Worm (Caenorhabditis elegans) whole organism, L3 larva: Measurements from ENCODE around the gene srw-71.

ENCODE experiments used
- R02D3.7 ChIP-seq: fragments of 150-350 bp; optimal IDR thresholded peaks from 2 replicates; lab custom pipeline; 2014; ENCODE audit warnings: missing biosample characterization, missing genetic modification characterization
- ZK546.5 ChIP-seq: sonication (generic microtip); optimal IDR thresholded peaks from 2 replicates; lab custom pipeline; 2017; ENCODE audit warnings: missing biosample characterization, missing genetic modification characterization
- ama-1 ChIP-seq: fragments of 150-350 bp; optimal IDR thresholded peaks from 2 replicates; lab custom pipeline; 2018
- ceh-16 ChIP-seq: sonication (generic microtip); optimal IDR thresholded peaks from 2 replicates; lab custom pipeline; 2017; ENCODE audit warnings: missing biosample characterization, missing genetic modification characterization
- ceh-82 ChIP-seq: fragments of 150-350 bp; optimal IDR thresholded peaks from 2 replicates; lab custom pipeline; 2014; ENCODE audit warnings: missing biosample characterization, missing genetic modification characterization
- ceh-9 ChIP-seq: sonication (generic microtip); optimal IDR thresholded peaks from 2 replicates; lab custom pipeline; 2018; ENCODE audit warnings: missing biosample characterization, missing genetic modification characterization
- daf-12 ChIP-seq: fragments of 150-350 bp; optimal IDR thresholded peaks from 2 replicates; lab custom pipeline; 2014; ENCODE audit warnings: missing biosample characterization, missing genetic modification reagents, missing genetic modification characterization
- egl-27 ChIP-seq: sonication (generic microtip); optimal IDR thresholded peaks from 4 replicates; lab custom pipeline; 2017; ENCODE audit warnings: missing biosample characterization, missing genetic modification reagents, missing genetic modification characterization
- egl-5 ChIP-seq: fragments of 150-350 bp; optimal IDR thresholded peaks from 2 replicates; lab custom pipeline; 2017; ENCODE audit warnings: missing biosample characterization, missing genetic modification reagents, missing genetic modification characterization, inconsistent platforms
- elt-2 ChIP-seq: sonication (generic microtip); optimal IDR thresholded peaks from 2 replicates; lab custom pipeline; 2016; ENCODE audit warnings: missing genetic modification reagents, mild to moderate bottlenecking, missing genetic modification characterization, missing compliant biosample characterization
- elt-3 ChIP-seq, 3 experiments: fragments of 150-350 bp in 1 of 3; sonication (generic microtip) in 2 of 3; optimal IDR thresholded peaks; 2 replicates in 2 of 3; 4 replicates in 1 of 3; lab custom pipeline; 2014 to 2017; ENCODE audit warnings: missing biosample characterization in 3 of 3, missing genetic modification characterization in 3 of 3
- fkh-2 ChIP-seq: fragments of 150-350 bp; optimal IDR thresholded peaks from 2 replicates; lab custom pipeline; 2014; ENCODE audit warnings: missing biosample characterization, missing genetic modification reagents, missing genetic modification characterization
- fos-1 ChIP-seq: fragments of 150-350 bp; optimal IDR thresholded peaks from 2 replicates; lab custom pipeline; 2014; ENCODE audit warnings: missing biosample characterization, missing genetic modification characterization
- hmg-11 ChIP-seq: sonication (generic microtip); optimal IDR thresholded peaks from 2 replicates; lab custom pipeline; 2016; ENCODE audit warnings: missing genetic modification characterization, missing compliant biosample characterization
- jun-1 ChIP-seq: fragments of 150-350 bp; optimal IDR thresholded peaks from 2 replicates; lab custom pipeline; 2014; ENCODE audit warnings: missing biosample characterization, missing genetic modification reagents, missing genetic modification characterization
- lin-15B ChIP-seq: fragments of 150-350 bp; optimal IDR thresholded peaks from 2 replicates; lab custom pipeline; 2014; ENCODE audit warnings: missing biosample characterization, missing genetic modification characterization
- lin-39 ChIP-seq: fragments of 150-350 bp; optimal IDR thresholded peaks from 2 replicates; lab custom pipeline; 2018; ENCODE audit warnings: missing biosample characterization, missing genetic modification reagents, missing genetic modification characterization
- lsy-12 ChIP-seq: sonication (generic microtip); optimal IDR thresholded peaks from 2 replicates; lab custom pipeline; 2016; ENCODE audit warnings: mild to moderate bottlenecking, missing genetic modification characterization, missing compliant biosample characterization
- mml-1 ChIP-seq: fragments of 150-350 bp; sonication (generic microtip); optimal IDR thresholded peaks from 3 replicates; lab custom pipeline; 2014; ENCODE audit warnings: missing biosample characterization, missing genetic modification characterization
- nfya-1 ChIP-seq: sonication (generic microtip); optimal IDR thresholded peaks from 2 replicates; lab custom pipeline; 2017; ENCODE audit warnings: missing genetic modification characterization, mild to moderate bottlenecking, missing compliant biosample characterization, antibody characterized with exemption, moderate library complexity; ENCODE audit not compliant: insufficient read depth
- nhr-237 ChIP-seq: fragments of 150-350 bp; optimal IDR thresholded peaks from 2 replicates; lab custom pipeline; 2014; ENCODE audit warnings: missing biosample characterization, missing genetic modification characterization
- nhr-43 ChIP-seq: sonication (generic microtip); optimal IDR thresholded peaks from 2 replicates; lab custom pipeline; 2016; ENCODE audit warnings: mild to moderate bottlenecking, missing genetic modification characterization, missing compliant biosample characterization; ENCODE audit not compliant: poor library complexity, severe bottlenecking
- nhr-67 ChIP-seq: fragments of 150-350 bp; optimal IDR thresholded peaks from 2 replicates; lab custom pipeline; 2014; ENCODE audit warnings: missing biosample characterization, missing genetic modification characterization
- nhr-76 ChIP-seq: fragments of 150-350 bp; sonication (generic microtip); optimal IDR thresholded peaks from 5 replicates; lab custom pipeline; 2014; ENCODE audit warnings: missing biosample characterization, missing genetic modification characterization
- nhr-77 ChIP-seq: fragments of 150-350 bp; optimal IDR thresholded peaks from 2 replicates; lab custom pipeline; 2014; ENCODE audit warnings: missing biosample characterization, missing genetic modification characterization
- pha-4 ChIP-seq: fragments of 150-350 bp; optimal IDR thresholded peaks from 2 replicates; lab custom pipeline; 2014; ENCODE audit warnings: missing biosample characterization, missing genetic modification reagents, missing genetic modification characterization
- pqm-1 ChIP-seq: fragments of 150-350 bp; optimal IDR thresholded peaks from 2 replicates; lab custom pipeline; 2017; ENCODE audit warnings: missing biosample characterization, missing genetic modification characterization, inconsistent platforms
- sea-2 ChIP-seq: fragments of 150-350 bp; sonication (generic microtip); optimal IDR thresholded peaks from 4 replicates; lab custom pipeline; 2014; ENCODE audit warnings: missing biosample characterization, missing genetic modification reagents, missing genetic modification characterization
- skn-1 ChIP-seq: fragments of 150-350 bp; optimal IDR thresholded peaks from 2 replicates; lab custom pipeline; 2014; ENCODE audit warnings: missing biosample characterization, missing genetic modification characterization
- snpc-4 ChIP-seq: fragments of 150-350 bp; optimal IDR thresholded peaks from 2 replicates; lab custom pipeline; 2014; ENCODE audit warnings: missing biosample characterization, missing genetic modification characterization
- tbx-2 ChIP-seq: sonication (generic microtip); optimal IDR thresholded peaks from 2 replicates; lab custom pipeline; 2016; ENCODE audit warnings: mild to moderate bottlenecking, missing genetic modification characterization, missing compliant biosample characterization
- zag-1 ChIP-seq: fragments of 150-350 bp; optimal IDR thresholded peaks from 2 replicates; lab custom pipeline; 2014; ENCODE audit warnings: missing biosample characterization, missing genetic modification characterization

The srw-71 gene

DNA sequence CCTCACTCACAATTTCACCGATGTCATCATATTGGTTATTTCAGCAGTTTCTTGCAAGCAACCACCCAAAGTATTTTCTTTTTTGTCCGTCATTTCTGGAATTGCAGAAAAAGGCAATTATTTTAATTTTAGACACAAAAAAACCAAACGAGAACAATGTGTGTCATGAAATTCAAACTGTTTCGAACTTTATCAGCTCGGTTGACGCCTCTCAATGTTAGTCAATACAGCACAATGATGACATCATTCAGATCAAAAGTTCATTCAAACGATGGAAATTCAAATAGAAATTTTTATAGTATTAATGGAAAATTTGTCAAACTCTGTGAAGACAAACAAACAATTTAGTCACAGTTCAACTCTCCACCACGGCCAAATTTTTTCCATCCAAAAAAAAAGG lies 39.0 kb downstream of the srw-71 start, which contains the start of gene fbxa-105:
Gene fbxa-105 (minus strand): TSS at position 97 of the 400 bp plus-strand sequence.
- TF ChIP-seq fos-1 (no peak), tbx-2 (no peak), elt-2 (tag; lab: Kevin White, UChicago) (peak; percentile 60), nfya-1 (tag; lab: Kevin White, UChicago) (no peak), ama-1 (lab: Kevin White, UChicago) (no peak), ceh-82 (tag; lab: Kevin White, UChicago) (no peak), lin-15B (tag; lab: Kevin White, UChicago) (no peak), pha-4 (tag; lab: Kevin White, UChicago) (peak; percentile 48), pqm-1 (tag; lab: Kevin White, UChicago) (peak; percentile 9), elt-3 (tag; optimal IDR thresholded peaks at IDR 0.05; lab: Kevin White, UChicago) (no peak), nhr-76 (no peak)

ce11 chrV:7389771-7390170 lies 41.1 kb downstream of the srw-71 start, which contains the start of gene C02H6.1:
C02H6.1 (minus strand) TSS chrV:7389871.
- TF ChIP-seq nhr-43 = no peak
- TF ChIP-seq egl-27 (tag; lab: Kevin White, UChicago) = no peak
- no peak for TF ChIP-seq snpc-4
- TF ChIP-seq elt-3 (tag; optimal IDR thresholded peaks at IDR 0.05; lab: Kevin White, UChicago) = no peak
- TF ChIP-seq hmg-11 (tag; lab: Kevin White, UChicago) = no peak
- no peak for TF ChIP-seq nhr-77 (tag; lab: Kevin White, UChicago)
- no peak for TF ChIP-seq daf-12 (tag; lab: Kevin White, UChicago)
- TF ChIP-seq ceh-16 = no peak
- no peak for TF ChIP-seq fos-1
- TF ChIP-seq nhr-237 (tag; lab: Kevin White, UChicago) = no peak
- no peak for TF ChIP-seq lin-39 (tag; lab: Kevin White, UChicago)

DNA sequence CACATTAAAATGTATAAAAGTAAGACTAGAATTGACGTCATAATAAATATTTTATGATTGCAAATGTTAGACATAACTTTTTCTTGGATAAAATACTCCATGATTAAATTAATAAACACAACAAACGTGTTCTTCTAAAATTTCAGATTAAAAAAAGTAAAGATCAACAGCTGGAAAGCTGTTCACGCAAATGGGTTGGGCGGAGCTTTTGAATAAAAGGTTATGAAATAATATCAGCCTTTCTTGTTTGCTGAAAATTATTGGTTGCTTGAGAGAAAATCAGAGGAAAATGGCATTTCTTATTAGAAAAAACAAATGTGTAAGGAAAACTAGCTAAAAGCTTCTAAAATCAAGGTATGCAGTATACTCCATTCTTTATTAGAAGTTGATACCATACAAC lies 43.2 kb downstream of the srw-71 start, which contains the start of gene C02H6.3:
Gene C02H6.3 (minus strand): TSS at position 101 of the 400 bp plus-strand sequence.
- no peak for TF ChIP-seq jun-1 (tag; lab: Kevin White, UChicago)
- TF ChIP-seq pha-4 (tag; lab: Kevin White, UChicago) = no peak
- no peak for TF ChIP-seq nhr-67 (tag; lab: Kevin White, UChicago)
- no peak for TF ChIP-seq sea-2 (GFP tag; lab: Kevin White, UChicago)
- no peak for TF ChIP-seq ZK546.5 (tag; lab: Kevin White, UChicago)
- TF ChIP-seq nhr-43 = no peak
- no peak for TF ChIP-seq egl-5 (tag; lab: Kevin White, UChicago)
- TF ChIP-seq egl-27 (tag; lab: Kevin White, UChicago) = no peak
- no peak for TF ChIP-seq ceh-9 (tag; lab: Kevin White, UChicago)

- TF ChIP-seq pha-4 (tag; lab: Kevin White, UChicago) = peak; percentile 1
- TF ChIP-seq ceh-9 (tag; lab: Kevin White, UChicago) = no peak
Observed at ce11 chrV:7386052-7386573, 44.8 kb downstream of the srw-71 start, which contains the start of gene srp-6. srp-6 (minus strand) TSS chrV:7386102.

DNA sequence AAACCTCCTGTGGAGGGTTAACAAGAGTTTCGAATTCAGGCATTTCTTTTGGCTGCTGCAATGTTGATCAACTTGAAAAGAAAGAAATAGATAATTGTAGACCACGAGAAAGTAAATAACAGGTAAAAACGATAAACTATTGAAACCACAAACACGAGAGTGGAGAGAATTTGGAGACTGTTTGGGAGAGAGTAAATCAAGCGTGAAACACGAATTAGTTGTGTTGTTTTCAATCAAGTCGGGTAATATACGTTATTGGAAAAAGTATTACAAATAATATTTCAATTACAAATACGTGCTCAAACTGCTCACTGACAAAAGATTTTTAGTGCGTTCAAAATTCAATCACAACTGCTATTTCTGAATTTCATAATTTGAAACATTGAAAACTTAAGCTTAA lies 49.9 kb downstream of the srw-71 start, which contains the start of gene C03G6.17:
Gene C03G6.17 (minus strand): TSS at position 101 of the 400 bp plus-strand sequence.
- no peak for TF ChIP-seq pha-4 (tag; lab: Kevin White, UChicago)
- TF ChIP-seq, all 47 proteins: peak for 0

- TF ChIP-seq fkh-2 (no peak), ZK546.5 (tag; lab: Kevin White, UChicago) (no peak), skn-1 (tag; lab: Kevin White, UChicago) (no peak), lin-15B (tag; lab: Kevin White, UChicago) (no peak), snpc-4 (no peak), zag-1 (no peak), ceh-82 (tag; lab: Kevin White, UChicago) (no peak), lsy-12 (no peak), egl-27 (tag; lab: Kevin White, UChicago) (no peak), mml-1 (no peak), jun-1 (tag; lab: Kevin White, UChicago) (no peak), elt-3 (tag; optimal IDR thresholded peaks at IDR 0.05; lab: Kevin White, UChicago) (no peak), R02D3.7 (tag; lab: Kevin White, UChicago) (no peak)
Observed at ce11 chrV:7379384-7379783, 51.5 kb downstream of the srw-71 start, which contains the start of gene srsx-24. srsx-24 (minus strand) TSS chrV:7379484.
